Fruit fly (Drosophila melanogaster) whole organism: ENCODE data around the gene CG13003.

Experiments used
- CG8478 ChIP-seq: fragments of >200 bp; optimal IDR thresholded peaks from 2 replicates; lab custom pipeline; 2018; ENCODE audit warnings: inconsistent platforms
- Dll ChIP-seq: fragments of >200 bp; optimal IDR thresholded peaks from 2 replicates; lab custom pipeline; 2017
- EcR ChIP-seq, 2 experiments: fragments of >200 bp; optimal IDR thresholded peaks; 2 replicates each; lab custom pipeline; 2017; ENCODE audit warnings: missing biosample characterization in 2 of 2, missing genetic modification characterization in 2 of 2, missing genetic modification reagents in 2 of 2
- pan ChIP-seq: fragments of >200 bp; optimal IDR thresholded peaks from 2 replicates; lab custom pipeline; 2017
- psq ChIP-seq: fragments of >200 bp; optimal IDR thresholded peaks from 2 replicates; lab custom pipeline; 2017
- usp ChIP-seq: fragments of >200 bp; optimal IDR thresholded peaks from 2 replicates; lab custom pipeline; 2017; ENCODE audit warnings: missing biosample characterization, missing genetic modification characterization, mixed read lengths

The CG13003 gene

DNA sequence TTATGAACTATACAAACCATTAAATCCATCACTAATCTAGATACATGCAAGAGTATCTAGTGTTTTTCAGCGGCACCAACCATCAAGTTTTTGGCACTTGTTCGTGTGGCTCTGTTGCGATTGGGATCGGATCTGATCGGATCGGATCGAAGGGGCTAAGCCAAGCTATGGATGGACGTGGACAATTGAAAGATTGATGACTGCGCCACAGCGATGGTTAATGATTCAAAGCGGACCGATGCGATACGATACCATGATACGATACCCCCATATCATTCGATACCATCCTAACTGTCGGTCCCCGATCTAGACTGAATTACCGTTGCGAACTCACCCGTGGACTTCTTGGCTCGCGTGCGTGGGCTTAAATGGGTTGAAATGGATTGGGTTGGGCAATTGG, 31.3 kb upstream of the CG13003 start:
- TF ChIP-seq pan (lab: Kevin White, UChicago): no peak
- no peak for TF ChIP-seq usp (GFP tag; lab: Kevin White, UChicago)
- TF ChIP-seq CG8478: no peak
- TF ChIP-seq psq (lab: Kevin White, UChicago): no peak
- TF ChIP-seq EcR (GFP tag; optimal IDR thresholded peaks at IDR 0.05; lab: Kevin White, UChicago): no peak
- TF ChIP-seq Dll (lab: Kevin White, UChicago): no peak

DNA sequence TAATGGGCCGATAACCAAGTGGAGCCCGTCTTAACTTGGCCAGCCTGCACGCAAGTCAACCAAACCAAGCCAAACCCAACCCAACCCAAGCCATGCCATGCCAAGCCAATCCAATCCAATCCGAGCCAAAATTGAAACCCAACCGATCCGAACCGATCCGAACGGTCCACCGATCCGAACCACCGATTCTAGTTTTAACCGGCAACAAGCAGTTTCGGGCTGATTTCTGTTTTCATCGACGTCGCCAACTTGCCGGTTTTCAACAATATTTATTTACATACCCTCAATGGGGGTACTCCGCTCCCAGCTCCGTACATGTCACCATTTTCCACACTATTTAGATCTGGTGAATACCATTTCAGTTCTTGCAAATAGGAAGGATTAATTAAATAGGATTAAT, 30.7 kb upstream of the CG13003 start:
- TF ChIP-seq Dll (lab: Kevin White, UChicago): no peak
- TF ChIP-seq pan (lab: Kevin White, UChicago): no peak

DNA sequence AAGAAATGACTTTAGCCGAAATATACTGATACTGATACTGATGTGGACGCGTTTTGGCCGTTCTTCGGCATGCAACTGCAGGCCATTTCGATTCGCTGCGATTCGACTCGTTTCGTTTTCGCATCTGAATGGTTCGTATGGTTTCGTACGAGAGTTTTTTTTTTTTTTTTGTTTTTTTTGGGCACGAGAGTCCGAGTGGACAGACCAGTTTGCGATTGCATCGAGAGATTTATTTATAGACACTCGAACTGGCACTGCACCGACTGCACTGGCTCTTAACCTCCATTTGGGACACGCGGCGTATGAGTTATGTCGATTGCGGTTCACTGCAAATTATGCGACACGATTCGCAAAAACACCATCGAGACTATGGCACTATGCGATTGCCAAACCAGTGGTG, 29.7 kb upstream of the CG13003 start:
- TF ChIP-seq usp (GFP tag; lab: Kevin White, UChicago) (no peak), CG8478 (no peak), pan (lab: Kevin White, UChicago) (no peak), EcR (GFP tag; optimal IDR thresholded peaks at IDR 0.05; lab: Kevin White, UChicago) (no peak), Dll (lab: Kevin White, UChicago) (no peak), psq (lab: Kevin White, UChicago) (no peak)

DNA sequence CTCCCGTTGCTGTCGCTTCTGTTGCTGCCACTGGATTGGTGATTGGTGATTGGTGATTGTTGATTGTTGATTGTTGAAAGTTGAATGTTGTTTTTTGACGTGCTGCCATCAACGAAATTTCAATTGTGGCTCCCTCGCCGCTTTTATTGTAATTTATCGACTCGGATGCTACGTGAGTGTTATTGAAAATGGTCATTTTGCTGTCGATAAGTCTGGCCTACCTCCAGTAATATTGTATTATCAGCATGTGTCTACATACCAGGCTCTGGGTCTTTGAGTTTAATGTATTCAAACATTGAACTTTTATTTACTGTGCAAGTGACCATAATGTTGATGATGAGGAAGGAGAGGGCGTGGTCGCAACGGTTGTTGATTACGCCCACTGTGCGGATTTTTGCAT, 26.1 kb upstream of the CG13003 start:
- TF ChIP-seq Dll (lab: Kevin White, UChicago) (no peak), CG8478 (no peak), pan (lab: Kevin White, UChicago) (no peak), usp (GFP tag; lab: Kevin White, UChicago) (no peak), EcR (GFP tag; optimal IDR thresholded peaks at IDR 0.05; lab: Kevin White, UChicago) (no peak), psq (lab: Kevin White, UChicago) (no peak)

DNA sequence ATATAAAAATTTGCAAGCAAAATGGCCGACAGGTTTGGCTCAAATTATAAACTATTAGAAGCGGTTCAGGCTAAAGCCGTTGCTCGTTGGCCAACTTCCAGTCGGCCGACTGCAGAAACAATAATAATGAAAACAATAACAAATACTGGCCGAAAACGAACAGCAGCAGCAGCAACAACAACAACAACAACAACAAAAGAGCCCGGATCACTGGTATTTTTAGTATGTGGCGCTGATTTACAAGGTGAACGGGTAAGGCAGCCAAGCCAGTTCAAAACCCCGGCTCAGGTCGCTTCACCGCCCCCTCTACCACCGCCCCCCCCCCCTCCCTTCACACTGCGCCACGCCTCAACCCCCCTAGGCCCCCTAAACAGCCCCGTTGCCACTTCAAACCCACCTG, 23.9 kb upstream of the CG13003 start:
- TF ChIP-seq pan (lab: Kevin White, UChicago) (no peak), CG8478 (no peak), Dll (lab: Kevin White, UChicago) (no peak), psq (lab: Kevin White, UChicago) (no peak), usp (GFP tag; lab: Kevin White, UChicago) (no peak), EcR (GFP tag; optimal IDR thresholded peaks at IDR 0.05; lab: Kevin White, UChicago) (no peak)

DNA sequence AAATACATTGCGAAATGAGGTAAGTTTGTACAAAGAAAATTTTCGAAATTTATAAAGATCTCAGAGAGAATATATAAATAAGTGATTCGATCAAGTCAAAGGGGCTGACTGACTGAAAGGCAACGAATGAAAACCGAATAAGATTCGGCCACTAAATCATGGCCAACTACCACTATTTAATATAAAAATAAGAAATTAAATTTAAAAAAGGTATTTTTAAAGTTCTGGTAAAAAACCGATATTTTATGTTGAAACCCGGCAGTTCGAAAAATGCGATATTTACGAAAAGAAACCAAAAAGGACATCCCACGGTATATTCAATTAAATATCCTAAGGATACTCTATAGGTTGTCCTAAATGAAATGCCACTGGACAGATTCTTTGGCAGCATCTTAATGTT, 20.7 kb upstream of the CG13003 start, which contains the start of gene CG33252:
Gene CG33252, minus strand, starts transcription at position 101 of the 400 bp plus-strand sequence.
- TF ChIP-seq pan (lab: Kevin White, UChicago) (no peak), EcR (GFP tag; optimal IDR thresholded peaks at IDR 0.05; lab: Kevin White, UChicago) (no peak), CG8478 (no peak), Dll (lab: Kevin White, UChicago) (no peak), usp (GFP tag; lab: Kevin White, UChicago) (no peak), psq (lab: Kevin White, UChicago) (no peak)

DNA sequence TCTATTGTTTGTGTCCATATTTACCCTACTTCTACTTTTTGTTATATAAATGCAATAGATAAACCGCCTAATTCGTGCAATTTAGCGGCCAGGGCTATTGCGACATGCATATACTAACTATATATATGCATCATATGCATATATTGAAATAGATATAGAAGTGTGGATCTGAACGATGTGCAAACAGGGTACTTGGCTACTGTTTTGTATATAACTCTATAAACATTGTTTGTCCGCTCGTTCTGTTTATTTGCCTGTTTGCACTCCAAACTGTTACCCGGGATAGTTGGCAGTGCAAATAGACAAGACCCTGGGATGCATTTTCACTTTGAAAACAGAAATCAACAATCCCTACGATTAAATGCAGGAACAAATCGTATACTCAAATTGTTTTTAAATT, 16.7 kb upstream of the CG13003 start:
- TF ChIP-seq Dll (lab: Kevin White, UChicago): no peak
- TF ChIP-seq usp (GFP tag; lab: Kevin White, UChicago): no peak
- TF ChIP-seq EcR (GFP tag; optimal IDR thresholded peaks at IDR 0.05; lab: Kevin White, UChicago): no peak
- no peak for TF ChIP-seq psq (lab: Kevin White, UChicago)
- TF ChIP-seq CG8478: no peak
- no peak for TF ChIP-seq pan (lab: Kevin White, UChicago)

- no peak for TF ChIP-seq psq (lab: Kevin White, UChicago)
- no peak for TF ChIP-seq CG8478
- TF ChIP-seq usp (GFP tag; lab: Kevin White, UChicago): no peak
- TF ChIP-seq pan (lab: Kevin White, UChicago): no peak
- no peak for TF ChIP-seq Dll (lab: Kevin White, UChicago)
- no peak for TF ChIP-seq EcR (GFP tag; optimal IDR thresholded peaks at IDR 0.05; lab: Kevin White, UChicago)
Measured at dm6 chrX:16890599-16890998, 14.3 kb upstream of the CG13003 start.

DNA sequence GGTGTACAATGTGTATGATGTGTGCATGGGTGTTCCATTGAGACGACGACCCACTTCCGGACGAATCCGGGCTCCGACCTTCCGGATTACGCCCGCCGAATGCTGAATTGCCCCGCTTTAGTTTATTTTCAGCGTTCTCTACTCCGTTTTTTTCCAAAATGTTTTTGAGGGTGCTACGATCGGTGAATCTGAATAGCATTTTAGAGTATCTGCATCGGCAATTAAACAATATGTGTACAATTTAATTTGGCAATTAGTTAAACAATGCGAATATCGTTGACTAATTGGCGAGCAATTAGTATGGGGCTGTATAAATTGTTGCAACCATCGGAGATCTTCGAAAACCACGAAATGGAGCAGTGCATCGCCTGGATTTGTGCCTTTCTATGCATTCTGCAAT, 13.2 kb upstream of the CG13003 start, which contains the start of gene CG13002:
Gene CG13002, plus strand, starts transcription at position 301 of the 400 bp plus-strand sequence.
- TF ChIP-seq pan (lab: Kevin White, UChicago) (no peak), psq (lab: Kevin White, UChicago) (no peak), usp (GFP tag; lab: Kevin White, UChicago) (no peak), CG8478 (no peak), Dll (lab: Kevin White, UChicago) (no peak), EcR (GFP tag; optimal IDR thresholded peaks at IDR 0.05; lab: Kevin White, UChicago) (no peak)

- TF ChIP-seq usp (GFP tag; lab: Kevin White, UChicago) (no peak), Dll (lab: Kevin White, UChicago) (no peak), psq (lab: Kevin White, UChicago) (no peak), CG8478 (no peak), pan (lab: Kevin White, UChicago) (no peak)
Measured at dm6 chrX:16886551-16886950, 10.2 kb upstream of the CG13003 start, which contains the start of the genes DENR and CG4880. DENR (minus strand) TSS chrX:16886560. CG4880 (plus strand) TSS chrX:16886818.

DNA sequence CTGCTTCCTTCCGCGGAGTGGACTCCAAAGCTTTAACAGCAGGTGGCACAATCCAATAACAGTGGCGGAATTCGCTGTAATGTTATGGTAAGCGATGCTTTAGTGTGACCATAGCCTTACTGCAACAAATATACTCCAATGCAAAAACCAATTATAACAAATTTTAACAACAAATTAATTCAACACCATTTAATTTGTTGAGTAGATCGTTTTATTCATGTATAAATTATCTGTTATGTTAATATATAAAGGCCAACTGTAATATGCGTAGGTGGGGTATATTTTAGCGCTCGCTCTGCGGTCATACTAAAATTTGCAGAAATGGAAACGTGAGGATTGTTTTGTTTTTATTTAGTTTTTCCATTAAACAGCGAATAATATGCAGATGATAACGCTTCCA, 7.9 kb upstream of the CG13003 start, which contains the start of the genes Nprl2 and Polr3I:
Gene Nprl2, minus strand, starts transcription at position 86 of the 400 bp plus-strand sequence.
Gene Polr3I, plus strand, starts transcription at position 302 of the 400 bp plus-strand sequence.
- no peak for TF ChIP-seq CG8478
- no peak for TF ChIP-seq Dll (lab: Kevin White, UChicago)
- TF ChIP-seq pan (lab: Kevin White, UChicago): no peak
- no peak for TF ChIP-seq psq (lab: Kevin White, UChicago)
- TF ChIP-seq usp (GFP tag; lab: Kevin White, UChicago): no peak
- no peak for TF ChIP-seq EcR (GFP tag; optimal IDR thresholded peaks at IDR 0.05; lab: Kevin White, UChicago)

- TF ChIP-seq usp (GFP tag; lab: Kevin White, UChicago): no peak
- TF ChIP-seq Dll (lab: Kevin White, UChicago): no peak
- no peak for TF ChIP-seq EcR (GFP tag; optimal IDR thresholded peaks at IDR 0.05; lab: Kevin White, UChicago)
- TF ChIP-seq CG8478: no peak
- no peak for TF ChIP-seq psq (lab: Kevin White, UChicago)
- TF ChIP-seq pan (lab: Kevin White, UChicago): no peak
Measured at dm6 chrX:16881015-16881414, 4.7 kb upstream of the CG13003 start, which contains the start of gene CG4872. CG4872 (plus strand) TSS chrX:16881347.
